Fruit fly (Drosophila melanogaster) whole organism: ENCODE measurements around the gene mof.

Source experiments
- CG8478 ChIP-seq: fragments of >200 bp; optimal IDR thresholded peaks from 2 replicates; lab custom pipeline; 2018; ENCODE audit warnings: inconsistent platforms
- Dll ChIP-seq: fragments of >200 bp; optimal IDR thresholded peaks from 2 replicates; lab custom pipeline; 2017
- EcR ChIP-seq, 2 experiments: fragments of >200 bp; optimal IDR thresholded peaks; 2 replicates each; lab custom pipeline; 2017; ENCODE audit warnings: missing biosample characterization in 2 of 2, missing genetic modification characterization in 2 of 2, missing genetic modification reagents in 2 of 2
- pan ChIP-seq: fragments of >200 bp; optimal IDR thresholded peaks from 2 replicates; lab custom pipeline; 2017
- psq ChIP-seq: fragments of >200 bp; optimal IDR thresholded peaks from 2 replicates; lab custom pipeline; 2017
- usp ChIP-seq: fragments of >200 bp; optimal IDR thresholded peaks from 2 replicates; lab custom pipeline; 2017; ENCODE audit warnings: missing biosample characterization, missing genetic modification characterization, mixed read lengths

The mof gene

DNA sequence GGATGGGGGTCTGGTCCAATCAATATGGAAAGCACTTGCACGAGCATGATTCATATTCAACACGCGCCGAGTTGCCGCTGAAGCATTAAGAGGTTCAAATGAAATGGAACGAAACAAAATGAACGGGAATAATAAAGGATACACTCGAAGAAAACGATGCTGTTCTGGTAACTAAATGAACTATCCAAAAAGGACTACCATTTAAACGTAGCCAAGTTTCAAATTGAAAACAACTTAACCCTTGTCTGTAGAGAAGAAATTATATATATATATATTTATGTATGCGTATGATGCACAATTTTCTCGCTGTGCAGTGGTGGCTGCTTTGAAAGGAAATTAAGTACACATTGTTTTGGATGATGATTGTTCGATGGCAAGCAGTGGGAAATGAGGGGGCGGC lies 24.0 kb downstream of the mof start:
- TF ChIP-seq usp (GFP tag; lab: Kevin White, UChicago) (no peak), CG8478 (lab: Kevin White, UChicago) (no peak)

- no peak for TF ChIP-seq pan (lab: Kevin White, UChicago)
- no peak for TF ChIP-seq psq (lab: Kevin White, UChicago)
- no peak for TF ChIP-seq CG8478 (lab: Kevin White, UChicago)
- no peak for TF ChIP-seq EcR (GFP tag; optimal IDR thresholded peaks at IDR 0.05; lab: Kevin White, UChicago)
These were observed 29.1 kb downstream of the mof start for dm6 chrX:5847544-5847943.

DNA sequence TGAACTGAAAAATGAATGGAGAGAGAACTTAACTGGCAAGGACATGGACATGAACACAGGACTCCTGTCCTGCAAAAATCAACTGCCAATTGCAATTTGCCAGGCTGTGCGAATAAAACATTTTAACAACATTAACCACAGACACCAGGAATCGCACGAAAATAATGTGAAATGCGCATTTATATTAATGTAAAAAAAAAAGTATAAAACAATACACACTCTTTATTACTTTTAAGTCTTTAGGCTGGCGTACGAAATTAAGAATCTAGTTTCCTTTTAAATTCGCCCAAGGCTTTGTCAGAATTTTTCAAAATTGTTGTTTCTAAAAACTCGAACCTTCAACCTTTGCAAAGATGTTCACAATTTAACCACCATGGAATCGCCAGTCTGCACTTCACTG lies 31.7 kb downstream of the mof start, which contains the start of gene CG12729:
Gene CG12729 (plus strand): TSS at position 301 of the 400 bp plus-strand sequence.
- TF ChIP-seq usp (GFP tag; lab: Kevin White, UChicago) (no peak), CG8478 (lab: Kevin White, UChicago) (no peak), psq (lab: Kevin White, UChicago) (no peak), pan (lab: Kevin White, UChicago) (no peak), EcR (GFP tag; optimal IDR thresholded peaks at IDR 0.05; lab: Kevin White, UChicago) (no peak), Dll (no peak)

dm6 chrX:5839737-5840136 lies 36.9 kb downstream of the mof start:
- no peak for TF ChIP-seq Dll
- TF ChIP-seq pan (lab: Kevin White, UChicago) = no peak
- TF ChIP-seq psq (lab: Kevin White, UChicago) = no peak
- no peak for TF ChIP-seq EcR (GFP tag; optimal IDR thresholded peaks at IDR 0.05; lab: Kevin White, UChicago)
- TF ChIP-seq usp (GFP tag; lab: Kevin White, UChicago) = no peak
- no peak for TF ChIP-seq CG8478 (lab: Kevin White, UChicago)
